Fruit fly (Drosophila melanogaster) whole organism, embryonic: ENCODE results near the gene CG42852.

Experiments
- Bgb ChIP-seq: fragments of 200-800 bp; sonication (Bioruptor generic); IDR thresholded peaks from 2 replicates; pipeline ENCODE4 v1.3.6; 2022; ENCODE audit warnings: missing biosample characterization, missing genetic modification characterization; ENCODE audit not compliant: partially characterized antibody
- CG11695 ChIP-seq: fragments of 200-800 bp; sonication (Bioruptor generic); IDR thresholded peaks from 3 replicates; pipeline ENCODE4 v1.3.6; 2022; ENCODE audit warnings: missing biosample characterization, missing genetic modification characterization
- CG13287 ChIP-seq: fragments of 200-800 bp; sonication (Bioruptor generic); IDR thresholded peaks from 2 replicates; pipeline ENCODE4 v1.3.6; 2022; ENCODE audit warnings: missing biosample characterization, missing genetic modification characterization; ENCODE audit not compliant: partially characterized antibody
- CG13424 ChIP-seq: fragments of 200-800 bp; sonication (Bioruptor generic); optimal IDR thresholded peaks from 2 replicates; lab custom pipeline; 2019; ENCODE audit warnings: missing biosample characterization, mild to moderate bottlenecking, missing genetic modification characterization, moderate library complexity
- CG14860 ChIP-seq: fragments of 200-800 bp; sonication (Bioruptor generic); IDR thresholded peaks from 3 replicates; pipeline ENCODE4 v1.3.6; 2022; ENCODE audit warnings: missing biosample characterization, missing genetic modification characterization; ENCODE audit not compliant: partially characterized antibody
- CG16813 ChIP-seq: fragments of 200-800 bp; sonication (Bioruptor generic); IDR thresholded peaks from 3 replicates; pipeline ENCODE4 v1.3.6; 2022; ENCODE audit warnings: missing biosample characterization, missing genetic modification characterization; ENCODE audit not compliant: partially characterized antibody
- CG18764 ChIP-seq: fragments of 200-800 bp; sonication (Bioruptor generic); optimal IDR thresholded peaks from 3 replicates; lab custom pipeline; 2016; ENCODE audit warnings: missing biosample characterization, missing genetic modification characterization
- CG2116 ChIP-seq: fragments of 200-800 bp; sonication (Bioruptor generic); optimal IDR thresholded peaks from 3 replicates; lab custom pipeline; 2018; ENCODE audit warnings: missing biosample characterization, mild to moderate bottlenecking, missing genetic modification characterization
- CG2129 ChIP-seq: fragments of 200-800 bp; sonication (Bioruptor generic); IDR thresholded peaks from 2 replicates; pipeline ENCODE4 v1.3.6; 2022; ENCODE audit warnings: missing biosample characterization, missing genetic modification characterization; ENCODE audit not compliant: partially characterized antibody
- CG30020 ChIP-seq: fragments of 200-800 bp; optimal IDR thresholded peaks from 2 replicates; lab custom pipeline; 2019; ENCODE audit warnings: missing biosample characterization, mild to moderate bottlenecking, missing genetic modification characterization, moderate library complexity
- CG34224 ChIP-seq: fragments of 200-800 bp; sonication (Bioruptor generic); IDR thresholded peaks from 3 replicates; pipeline ENCODE4 v1.3.6; 2022; ENCODE audit warnings: missing biosample characterization, missing genetic modification characterization; ENCODE audit not compliant: partially characterized antibody
- CG42726 ChIP-seq: fragments of 200-800 bp; sonication (Bioruptor generic); IDR thresholded peaks from 2 replicates; pipeline ENCODE4 v1.3.6; 2022; ENCODE audit warnings: missing biosample characterization, missing genetic modification characterization; ENCODE audit not compliant: partially characterized antibody
- CG9215 ChIP-seq: fragments of 200-800 bp; sonication (Bioruptor generic); IDR thresholded peaks from 2 replicates; pipeline ENCODE4 v1.3.6; 2022; ENCODE audit warnings: missing biosample characterization, missing genetic modification characterization
- CG9437 ChIP-seq: fragments of 200-800 bp; sonication (Bioruptor generic); optimal IDR thresholded peaks from 2 replicates; lab custom pipeline; 2018; ENCODE audit warnings: missing biosample characterization, mild to moderate bottlenecking, missing genetic modification characterization
- CG9932 ChIP-seq: fragments of 200-800 bp; sonication (Bioruptor generic); IDR thresholded peaks from 2 replicates; pipeline ENCODE4 v1.3.6; 2022; ENCODE audit warnings: missing biosample characterization, missing genetic modification characterization
- CHES-1-like ChIP-seq: fragments of 200-800 bp; sonication (Bioruptor generic); optimal IDR thresholded peaks from 2 replicates; lab custom pipeline; 2016; ENCODE audit warnings: missing biosample characterization, missing genetic modification characterization
- Doc3 ChIP-seq: fragments of 200-800 bp; sonication (Bioruptor generic); IDR thresholded peaks from 3 replicates; pipeline ENCODE4 v1.3.6; 2022; ENCODE audit warnings: missing biosample characterization, missing genetic modification characterization; ENCODE audit not compliant: partially characterized antibody
- Dp ChIP-seq: fragments of 200-800 bp; sonication (Bioruptor generic); optimal IDR thresholded peaks from 2 replicates; lab custom pipeline; 2018; ENCODE audit warnings: missing biosample characterization, mild to moderate bottlenecking, missing genetic modification characterization, moderate library complexity
- Dref ChIP-seq: fragments of 200-800 bp; sonication (Bioruptor generic); IDR thresholded peaks from 2 replicates; pipeline ENCODE4 v1.3.6; 2022; ENCODE audit warnings: missing biosample characterization, missing genetic modification characterization
- E2f2 ChIP-seq: fragments of 200-800 bp; sonication (Bioruptor generic); IDR thresholded peaks from 2 replicates; pipeline ENCODE4 v1.3.6; 2022; ENCODE audit warnings: missing biosample characterization, missing genetic modification characterization
- Ets97D ChIP-seq: fragments of 200-800 bp; sonication (Bioruptor generic); optimal IDR thresholded peaks from 3 replicates; lab custom pipeline; 2016; ENCODE audit warnings: missing biosample characterization, missing genetic modification characterization
- HLH4C ChIP-seq: fragments of 200-800 bp; sonication (Bioruptor generic); IDR thresholded peaks from 3 replicates; pipeline ENCODE4 v1.3.6; 2022; ENCODE audit warnings: missing biosample characterization, missing genetic modification characterization; ENCODE audit not compliant: partially characterized antibody
- Hr78 ChIP-seq, 2 experiments: fragments of 200-800 bp in 1 of 2; fragments of >200 bp in 1 of 2; sonication (Bioruptor generic) in 1 of 2; optimal IDR thresholded peaks; 2 replicates each; lab custom pipeline; 2017 to 2019; ENCODE audit warnings: missing biosample characterization in 2 of 2, missing genetic modification characterization in 2 of 2, mild to moderate bottlenecking in 1 of 2, moderate library complexity in 1 of 2
- Lim3 ChIP-seq: fragments of 200-800 bp; sonication (Bioruptor generic); IDR thresholded peaks from 2 replicates; pipeline ENCODE4 v1.3.6; 2022; ENCODE audit warnings: missing biosample characterization, missing genetic modification characterization
- MESR4 ChIP-seq: fragments of 200-800 bp; sonication (Bioruptor generic); optimal IDR thresholded peaks from 2 replicates; lab custom pipeline; 2018; ENCODE audit warnings: missing biosample characterization, mild to moderate bottlenecking, missing genetic modification characterization, moderate library complexity
- Nf-YB ChIP-seq: fragments of 200-800 bp; sonication (Bioruptor generic); optimal IDR thresholded peaks from 3 replicates; lab custom pipeline; 2019; ENCODE audit warnings: missing biosample characterization, mild to moderate bottlenecking, missing genetic modification characterization, moderate library complexity
- Scr ChIP-seq: fragments of 200-800 bp; sonication (Bioruptor generic); IDR thresholded peaks from 2 replicates; pipeline ENCODE4 v1.3.6; 2022; ENCODE audit warnings: missing biosample characterization, missing genetic modification characterization; ENCODE audit not compliant: partially characterized antibody
- Sin3A ChIP-seq: fragments of >200 bp; optimal IDR thresholded peaks from 2 replicates; lab custom pipeline; 2018
- Stat92E ChIP-seq, 3 experiments: fragments of >200 bp in 2 of 3; fragments of 200-800 bp in 1 of 3; sonication (Bioruptor generic) in 1 of 3; optimal IDR thresholded peaks; 2 replicates each; lab custom pipeline; 2017 to 2019; ENCODE audit warnings: missing biosample characterization in 3 of 3, missing genetic modification characterization in 3 of 3, mild to moderate bottlenecking in 1 of 3, moderate library complexity in 1 of 3
- Tbp ChIP-seq: fragments of >200 bp; optimal IDR thresholded peaks from 2 replicates; lab custom pipeline; 2018; ENCODE audit warnings: missing biosample characterization, missing genetic modification characterization
- YL-1 ChIP-seq: fragments of 200-800 bp; sonication (Bioruptor generic); optimal IDR thresholded peaks from 3 replicates; lab custom pipeline; 2017; ENCODE audit warnings: missing biosample characterization, mild to moderate bottlenecking, missing genetic modification characterization
- amos ChIP-seq: fragments of 200-800 bp; sonication (Bioruptor generic); IDR thresholded peaks from 2 replicates; pipeline ENCODE4 v1.3.6; 2022; ENCODE audit warnings: missing biosample characterization, missing genetic modification characterization; ENCODE audit not compliant: partially characterized antibody
- ap ChIP-seq: fragments of 200-800 bp; sonication (Bioruptor generic); IDR thresholded peaks from 2 replicates; pipeline ENCODE4 v1.3.6; 2022; ENCODE audit warnings: missing biosample characterization, missing genetic modification characterization
- ato ChIP-seq: fragments of 200-800 bp; sonication (Bioruptor generic); IDR thresholded peaks from 2 replicates; pipeline ENCODE4 v1.3.6; 2022; ENCODE audit warnings: missing biosample characterization, missing genetic modification characterization; ENCODE audit not compliant: partially characterized antibody
- gfzf ChIP-seq: fragments of 200-800 bp; sonication (Bioruptor generic); optimal IDR thresholded peaks from 2 replicates; lab custom pipeline; 2016; ENCODE audit warnings: missing biosample characterization, mild to moderate bottlenecking, missing genetic modification characterization, moderate library complexity
- grn ChIP-seq: fragments of 200-800 bp; sonication (Bioruptor generic); optimal IDR thresholded peaks from 3 replicates; lab custom pipeline; 2017; ENCODE audit warnings: missing biosample characterization, missing genetic modification characterization
- hbn ChIP-seq: fragments of 200-800 bp; sonication (Bioruptor generic); IDR thresholded peaks from 2 replicates; pipeline ENCODE4 v1.3.6; 2022; ENCODE audit warnings: missing biosample characterization, missing genetic modification characterization; ENCODE audit not compliant: partially characterized antibody
- insv ChIP-seq, 2 experiments: fragments of 200-800 bp; sonication (Bioruptor generic); optimal IDR thresholded peaks; 3 replicates each; lab custom pipeline; 2016 to 2018; ENCODE audit warnings: missing biosample characterization in 2 of 2, missing genetic modification characterization in 2 of 2
- lbe ChIP-seq: fragments of 200-800 bp; sonication (Bioruptor generic); optimal IDR thresholded peaks from 2 replicates; lab custom pipeline; 2016; ENCODE audit warnings: missing biosample characterization, mild to moderate bottlenecking, missing genetic modification characterization
- nerfin-2 ChIP-seq: fragments of 200-800 bp; sonication (Bioruptor generic); IDR thresholded peaks from 2 replicates; pipeline ENCODE4 v1.3.6; 2022; ENCODE audit warnings: missing biosample characterization, missing genetic modification characterization; ENCODE audit not compliant: partially characterized antibody
- pum ChIP-seq: fragments of 200-800 bp; sonication (Bioruptor generic); optimal IDR thresholded peaks from 2 replicates; lab custom pipeline; 2016; ENCODE audit warnings: missing biosample characterization, missing genetic modification characterization
- pzg ChIP-seq: fragments of 200-800 bp; sonication (Bioruptor generic); optimal IDR thresholded peaks from 3 replicates; lab custom pipeline; 2018; ENCODE audit warnings: missing biosample characterization, mild to moderate bottlenecking, missing genetic modification characterization, moderate library complexity
- slp2 ChIP-seq: fragments of 200-800 bp; sonication (Bioruptor generic); optimal IDR thresholded peaks from 2 replicates; lab custom pipeline; 2016; ENCODE audit warnings: missing biosample characterization, missing genetic modification characterization
- stwl ChIP-seq: fragments of 200-800 bp; sonication (Bioruptor generic); optimal IDR thresholded peaks from 3 replicates; lab custom pipeline; 2018; ENCODE audit warnings: missing biosample characterization, mild to moderate bottlenecking, missing genetic modification characterization, moderate library complexity
- tna ChIP-seq: fragments of 200-800 bp; sonication (Bioruptor generic); IDR thresholded peaks from 2 replicates; pipeline ENCODE4 v1.3.6; 2022; ENCODE audit warnings: missing biosample characterization, missing genetic modification characterization; ENCODE audit not compliant: partially characterized antibody
- trem ChIP-seq: fragments of 200-800 bp; optimal IDR thresholded peaks from 3 replicates; lab custom pipeline; 2019; ENCODE audit warnings: missing biosample characterization, mild to moderate bottlenecking, missing genetic modification characterization, moderate library complexity
- unc-4 ChIP-seq: fragments of 200-800 bp; sonication (Bioruptor generic); IDR thresholded peaks from 2 replicates; pipeline ENCODE4 v1.3.6; 2022; ENCODE audit warnings: missing biosample characterization, missing genetic modification characterization; ENCODE audit not compliant: partially characterized antibody
- usp ChIP-seq: fragments of >200 bp; optimal IDR thresholded peaks from 2 replicates; lab custom pipeline; 2017; ENCODE audit warnings: missing biosample characterization, missing genetic modification characterization

Gene CG42852

DNA sequence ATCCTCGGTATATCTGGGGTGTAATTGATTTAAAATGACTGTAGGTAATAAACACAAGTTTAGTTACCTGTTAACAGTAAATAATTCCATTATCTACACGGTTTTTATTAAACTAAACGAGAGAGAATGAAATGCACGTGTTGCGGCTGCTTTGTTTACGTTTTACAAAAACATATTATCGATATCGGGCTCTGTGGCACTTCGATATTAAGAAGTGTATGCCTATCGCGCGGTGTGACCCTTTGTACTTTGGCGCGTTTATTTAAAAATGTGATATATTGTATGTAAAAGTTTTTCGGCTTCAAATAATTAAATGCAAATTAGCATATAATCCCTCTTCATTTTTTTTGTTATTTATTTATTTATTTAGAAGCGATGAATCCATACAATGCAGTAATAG, 24.6 kb upstream of the CG42852 start, which contains the start of gene Dbp73D (continued):
- TF ChIP-seq unc-4 (GFP tag; lab: Robert Waterston, UW) (peak; percentile 60), tna (peak; percentile 52; the same call in 1 of the 2 replicates), HLH4C (GFP tag; lab: Robert Waterston, UW) (peak; percentile 76), amos (GFP tag; lab: Robert Waterston, UW) (peak; percentile 43; the same call in 1 of the 2 replicates), nerfin-2 (GFP tag; lab: Robert Waterston, UW) (peak; percentile 42; the same call in 1 of the 2 replicates), Lim3 (GFP tag; lab: Robert Waterston, UW) (no peak), pzg (peak; percentile 66), gfzf (GFP tag; lab: Kevin White, UChicago) (peak; percentile 29), CG9437 (GFP tag; lab: Kevin White, UChicago) (peak; percentile 52), trem (tag; lab: Kevin White, UChicago) (peak; percentile 49), usp (GFP tag; lab: Kevin White, UChicago) (no peak), slp2 (no peak), CG30020 (no peak), grn (GFP tag; lab: Kevin White, UChicago) (no peak), E2f2 (GFP tag; lab: Robert Waterston, UW) (peak; percentile 98), CG14860 (peak; percentile 45; the same call in 1 of the 3 replicates), CG13287 (peak; percentile 76), YL-1 (peak; percentile 50), Hr78 (GFP tag; optimal IDR thresholded peaks at IDR 0.05; lab: Kevin White, UChicago) (no peak), CG2129 (GFP tag; lab: Robert Waterston, UW) (0 out of 2 replicates have a peak, but pooled peaks have one; percentile 16), CG9932 (GFP tag; lab: Robert Waterston, UW) (no peak), Dref (GFP tag; lab: Robert Waterston, UW) (peak; percentile 91), Doc3 (GFP tag; lab: Robert Waterston, UW) (peak; percentile 55; the same call in 2 of the 3 replicates), Bgb (GFP tag; lab: Robert Waterston, UW) (peak; percentile 52), ap (GFP tag; lab: Robert Waterston, UW) (no peak), ato (GFP tag; lab: Robert Waterston, UW) (peak; percentile 48), Sin3A (lab: Kevin White, UChicago) (no peak), CG2116 (peak; percentile 86), insv (GFP tag; optimal IDR thresholded peaks at IDR 0.05; lab: Kevin White, UChicago) (no peak), CG42726 (no peak), Ets97D (GFP tag; lab: Kevin White, UChicago) (peak; percentile 35), lbe (GFP tag; lab: Kevin White, UChicago) (no peak), CG11695 (GFP tag; lab: Robert Waterston, UW) (no peak), MESR4 (GFP tag; lab: Kevin White, UChicago) (peak; percentile 36), stwl (tag; lab: Kevin White, UChicago) (peak; percentile 62), Dp (GFP tag; lab: Kevin White, UChicago) (peak; percentile 98), CG18764 (GFP tag; lab: Kevin White, UChicago) (peak; percentile 99), Tbp (no peak), hbn (peak; percentile 50; the same call in 1 of the 2 replicates), CG34224 (GFP tag; lab: Robert Waterston, UW) (peak; percentile 73), CG9215 (GFP tag; lab: Robert Waterston, UW) (no peak), CG16813 (GFP tag; lab: Robert Waterston, UW) (0 out of 3 replicates have a peak, but pooled peaks have one; percentile 26), Scr (GFP tag; lab: Robert Waterston, UW) (peak; percentile 62), CG13424 (tag; lab: Kevin White, UChicago) (no peak), pum (no peak), Nf-YB (GFP tag; lab: Kevin White, UChicago) (no peak), Stat92E (GFP tag; optimal IDR thresholded peaks at IDR 0.05; lab: Kevin White, UChicago) (peak in 1 of 3 experiments; percentile 23), CHES-1-like (GFP tag; lab: Kevin White, UChicago) (peak; percentile 35)
